Worm (Caenorhabditis elegans) whole organism, late embryonic: ENCODE measurements around the gene C48B4.12.

Experiments
- ceh-19 ChIP-seq: fragments of 200-800 bp; sonication (Bioruptor generic); optimal IDR thresholded peaks from 2 replicates; lab custom pipeline; 2018; ENCODE audit warnings: mild to moderate bottlenecking, missing genetic modification characterization, missing compliant biosample characterization
- pqm-1 ChIP-seq: sonication (generic microtip); optimal IDR thresholded peaks from 2 replicates; lab custom pipeline; 2016; ENCODE audit warnings: missing genetic modification characterization, missing compliant biosample characterization

- TF ChIP-seq pqm-1 (tag; lab: Kevin White, UChicago) (no peak), ceh-19 (GFP tag; lab: Kevin White, UChicago) (no peak)
These were observed 32.7 kb upstream of the C48B4.12 start, which contains the start of gene C48B4.10 for ce11 chrIII:9564410-9564809.
